Worm (Caenorhabditis elegans): ENCODE results near the gene F52E1.5.

F52E1.5 gene

DNA sequence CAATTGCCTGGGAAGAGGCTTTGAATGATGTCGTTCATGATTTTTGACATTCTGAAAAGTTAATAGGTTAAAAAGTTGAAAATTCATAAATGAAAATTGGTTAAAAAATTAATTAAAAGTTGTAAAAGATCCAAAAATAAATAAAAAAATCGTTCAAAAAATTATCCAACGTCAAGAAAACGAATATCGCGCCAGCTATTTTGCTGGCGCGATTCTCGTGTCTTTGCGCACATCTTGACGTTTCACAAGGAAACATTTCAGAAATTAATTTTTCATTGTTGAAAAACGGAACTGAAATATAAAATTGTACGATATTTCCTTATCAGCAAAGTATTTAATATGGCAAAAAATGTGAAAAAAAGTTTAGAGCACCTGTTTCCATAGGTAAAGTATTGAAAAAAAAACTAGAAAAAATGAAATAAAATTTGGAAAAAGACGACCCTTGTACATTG, 20.2 kb upstream of the F52E1.5 start, which contains the start of gene mpdu-1 (continued):
- TF ChIP-seq dve-1 (tag; optimal IDR thresholded peaks at IDR 0.05; ENCODE audit: insufficient read depth), result peak; percentile 89
- TF ChIP-seq unc-62 (GFP tag; optimal IDR thresholded peaks at IDR 0.05 in 1 of 2), result no peak
- no peak for TF ChIP-seq unc-62 (tag; optimal IDR thresholded peaks at IDR 0.05)
- TF ChIP-seq nhr-48 (tag; optimal IDR thresholded peaks at IDR 0.05), result peak; percentile 33
- peak; percentile 71 for TF ChIP-seq nhr-77 (tag; optimal IDR thresholded peaks at IDR 0.05)
- TF ChIP-seq pqm-1 (tag; optimal IDR thresholded peaks at IDR 0.05), result peak; percentile 71
- peak; percentile 59 for TF ChIP-seq ztf-7 (tag; optimal IDR thresholded peaks at IDR 0.05)
- TF ChIP-seq lin-1 (GFP tag; IDR thresholded peaks at IDR 0.05), result no peak
- TF ChIP-seq hlh-30 (tag; optimal IDR thresholded peaks at IDR 0.05; ENCODE audit: insufficient read depth), result peak; percentile 36
- no peak; the same call in 1 of the 2 replicates for TF ChIP-seq php-3 (GFP tag; IDR thresholded peaks at IDR 0.05)
- no peak for TF ChIP-seq nhr-25 (tag; optimal IDR thresholded peaks at IDR 0.05; ENCODE audit: borderline replicate concordance, insufficient read depth)

DNA sequence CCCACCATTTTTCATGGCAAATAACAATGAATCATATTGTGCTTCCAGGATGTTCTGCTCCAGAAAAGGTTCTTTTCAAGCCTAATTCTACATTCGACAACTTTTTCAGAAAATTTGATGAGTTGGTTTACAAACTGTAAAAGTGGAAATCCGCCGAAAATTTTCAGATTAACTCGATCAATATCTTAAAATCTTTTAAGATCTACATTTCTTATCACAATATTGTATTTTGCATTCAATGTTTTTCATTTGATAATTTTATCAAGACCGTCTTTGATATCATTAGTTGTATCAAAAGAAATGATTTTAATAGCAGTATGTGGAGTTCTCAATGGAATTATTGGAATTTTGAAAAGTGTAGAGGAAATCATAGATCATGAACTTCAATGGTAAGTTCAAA, 19.5 kb upstream of the F52E1.5 start, which contains the start of gene F38E1.6:
F38E1.6 (plus strand) TSS at position 301 of the 400 bp plus-strand sequence.
- TF ChIP-seq madf-5 (GFP tag; IDR thresholded peaks at IDR 0.05) (no peak), aha-1 (tag) (no peak), nhr-111 (GFP tag; optimal IDR thresholded peaks at IDR 0.05) (no peak), nhr-48 (tag; optimal IDR thresholded peaks at IDR 0.05) (no peak), T26A8.4 (GFP tag; IDR thresholded peaks at IDR 0.05) (no peak), daf-12 (tag; optimal IDR thresholded peaks at IDR 0.05) (no peak), nhr-28 (tag; optimal IDR thresholded peaks at IDR 0.05) (no peak), egl-43 (GFP tag; IDR thresholded peaks at IDR 0.05) (no peak), lsy-2 (tag; optimal IDR thresholded peaks at IDR 0.05) (no peak), unc-130 (GFP tag; optimal IDR thresholded peaks at IDR 0.05) (no peak), lin-29 (GFP tag; IDR thresholded peaks at IDR 0.05) (no peak), mxl-3 (GFP tag; optimal IDR thresholded peaks at IDR 0.05) (no peak), set-16 (GFP tag; IDR thresholded peaks at IDR 0.05) (no peak)

DNA sequence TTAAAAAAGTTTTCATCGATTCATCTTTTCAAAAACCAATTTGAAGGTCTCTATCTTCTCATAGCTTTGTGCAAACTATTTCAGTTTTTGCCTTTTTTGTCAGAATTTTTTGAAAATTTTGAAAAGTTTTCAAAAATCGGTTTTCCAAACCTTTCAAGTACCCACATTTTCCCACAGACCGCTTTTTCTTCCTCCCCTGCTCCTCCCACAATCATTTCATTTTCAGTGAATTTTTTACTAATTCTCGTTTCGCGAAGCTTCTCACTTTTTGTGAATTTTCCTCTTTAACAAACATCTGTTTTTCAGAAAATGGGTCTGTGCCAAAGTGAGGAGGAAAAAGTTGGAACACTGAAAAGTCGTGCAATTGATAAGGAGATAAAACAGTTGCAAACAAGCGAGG, 8.6 kb upstream of the F52E1.5 start, which contains the start of gene gpa-2:
gpa-2 (plus strand) TSS at position 301 of the 400 bp plus-strand sequence.
- TF ChIP-seq php-3 (GFP tag; IDR thresholded peaks at IDR 0.05) (no peak), unc-39 (tag; optimal IDR thresholded peaks at IDR 0.05) (no peak)

DNA sequence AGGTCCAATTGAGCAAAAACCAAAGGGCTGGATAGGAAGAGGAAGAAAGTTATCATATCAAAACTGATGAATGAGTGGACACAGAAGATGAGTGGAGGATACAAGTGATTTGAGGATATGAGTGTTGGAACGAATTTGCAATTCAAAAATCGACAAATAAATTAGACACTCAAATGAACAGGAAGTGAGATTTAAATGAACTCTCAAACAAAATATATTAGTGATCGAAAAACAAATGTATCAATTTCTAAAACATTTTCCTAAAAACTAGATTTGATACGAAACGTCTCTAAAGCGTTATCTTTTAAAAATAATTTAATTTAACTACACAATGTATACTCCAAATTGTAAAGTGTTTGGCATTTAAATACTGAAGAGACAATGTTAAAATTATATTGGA, 3.9 kb upstream of the F52E1.5 start, which contains the start of gene F38E1.10:
F38E1.10 (minus strand) TSS at position 101 of the 400 bp plus-strand sequence.
- TF ChIP-seq hlh-11 (tag; optimal IDR thresholded peaks at IDR 0.05) (no peak), hmg-1.1 (GFP tag; IDR thresholded peaks at IDR 0.05) (no peak), lsy-2 (tag; optimal IDR thresholded peaks at IDR 0.05) (no peak), ceh-44 (GFP tag; IDR thresholded peaks at IDR 0.05) (no peak), F26F4.8 (GFP tag; conservative IDR thresholded peaks at IDR 0.05) (no peak), unc-62 (GFP tag; optimal IDR thresholded peaks at IDR 0.05 in 1 of 2) (peak in 1 of 2 experiments; percentile 6), unc-62 (tag; optimal IDR thresholded peaks at IDR 0.05) (no peak), mdt-29 (GFP tag; IDR thresholded peaks at IDR 0.05) (no peak)

DNA sequence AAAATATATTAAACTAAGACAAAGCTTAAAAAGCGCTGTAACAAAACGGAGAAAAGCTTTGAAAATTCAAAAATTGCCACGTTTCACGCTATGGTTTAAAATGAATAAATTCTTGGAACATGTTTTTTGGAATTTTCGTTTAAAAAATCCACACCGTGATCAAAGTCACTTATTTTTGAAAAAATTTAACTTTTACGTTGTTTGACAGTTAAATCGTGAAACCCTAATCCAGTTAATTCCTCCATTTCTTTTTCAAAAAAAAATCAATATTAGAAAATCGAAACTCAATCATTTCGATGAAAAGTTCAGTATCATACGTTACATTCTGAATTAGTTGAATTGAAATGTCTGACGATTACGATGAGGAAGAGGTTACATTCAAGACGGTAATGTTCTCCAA, 3.5 kb upstream of the F52E1.5 start, which contains the start of gene F38E1.3:
F38E1.3 (plus strand) TSS at position 301 of the 400 bp plus-strand sequence.
- TF ChIP-seq ceh-82 (tag; optimal IDR thresholded peaks at IDR 0.05) (no peak), hlh-11 (tag; optimal IDR thresholded peaks at IDR 0.05) (no peak), attf-4 (tag; optimal IDR thresholded peaks at IDR 0.05) (no peak), arid-1 (GFP tag; conservative IDR thresholded peaks at IDR 0.05) (no peak), zip-11 (GFP tag; IDR thresholded peaks at IDR 0.05) (no peak), T20F7.1 (GFP tag; optimal IDR thresholded peaks at IDR 0.05) (no peak), nhr-25 (tag; optimal IDR thresholded peaks at IDR 0.05; ENCODE audit: borderline replicate concordance, insufficient read depth) (no peak), lim-7 (GFP tag; IDR thresholded peaks at IDR 0.05) (no peak)
